Fruit fly (Drosophila melanogaster) whole organism, embryonic: Measurements from ENCODE around the gene Snapin.

Experiments
- Abd-B ChIP-seq: fragments of 200-800 bp; sonication (Bioruptor generic); optimal IDR thresholded peaks from 2 replicates; lab custom pipeline; 2018; ENCODE audit warnings: missing biosample characterization, mild to moderate bottlenecking, missing genetic modification characterization, moderate library complexity
- CG1024 ChIP-seq: fragments of 200-800 bp; sonication (Bioruptor generic); IDR thresholded peaks from 2 replicates; pipeline ENCODE4 v1.3.6; 2022; ENCODE audit warnings: missing biosample characterization, missing genetic modification characterization
- CG10274 ChIP-seq: fragments of 200-800 bp; sonication (Bioruptor generic); optimal IDR thresholded peaks from 3 replicates; lab custom pipeline; 2017; ENCODE audit warnings: missing biosample characterization, mild to moderate bottlenecking, missing genetic modification characterization
- CG10321 ChIP-seq: fragments of 200-800 bp; sonication (Bioruptor generic); IDR thresholded peaks from 2 replicates; pipeline ENCODE4 v1.3.6; 2022; ENCODE audit warnings: missing biosample characterization, missing genetic modification characterization
- CG10565 ChIP-seq: fragments of 200-800 bp; sonication (Bioruptor generic); optimal IDR thresholded peaks from 3 replicates; lab custom pipeline; 2016; ENCODE audit warnings: missing biosample characterization, mild to moderate bottlenecking, missing genetic modification characterization
- CG11456 ChIP-seq: fragments of 200-800 bp; sonication (Bioruptor generic); IDR thresholded peaks from 3 replicates; pipeline ENCODE4 v1.3.6; 2022; ENCODE audit warnings: missing biosample characterization, missing genetic modification characterization
- CG11695 ChIP-seq: fragments of 200-800 bp; sonication (Bioruptor generic); IDR thresholded peaks from 3 replicates; pipeline ENCODE4 v1.3.6; 2022; ENCODE audit warnings: missing biosample characterization, missing genetic modification characterization
- CG13424 ChIP-seq: fragments of 200-800 bp; sonication (Bioruptor generic); optimal IDR thresholded peaks from 2 replicates; lab custom pipeline; 2019; ENCODE audit warnings: missing biosample characterization, mild to moderate bottlenecking, missing genetic modification characterization, moderate library complexity
- CG13624 ChIP-seq: fragments of 200-800 bp; sonication (Bioruptor generic); optimal IDR thresholded peaks from 2 replicates; lab custom pipeline; 2016; ENCODE audit warnings: missing biosample characterization, missing genetic modification characterization
- CG15269 ChIP-seq: fragments of 200-800 bp; sonication (Bioruptor generic); optimal IDR thresholded peaks from 2 replicates; lab custom pipeline; 2018; ENCODE audit warnings: missing biosample characterization, mild to moderate bottlenecking, missing genetic modification characterization, moderate library complexity
- CG1603 ChIP-seq: fragments of 200-800 bp; sonication (Bioruptor generic); optimal IDR thresholded peaks from 2 replicates; lab custom pipeline; 2019; ENCODE audit warnings: missing biosample characterization, mild to moderate bottlenecking, missing genetic modification characterization, moderate library complexity
- CG1792 ChIP-seq: fragments of 200-800 bp; sonication (Bioruptor generic); optimal IDR thresholded peaks from 2 replicates; lab custom pipeline; 2016; ENCODE audit warnings: missing biosample characterization, missing genetic modification characterization
- CG18599 ChIP-seq: fragments of 200-800 bp; sonication (Bioruptor generic); optimal IDR thresholded peaks from 3 replicates; lab custom pipeline; 2017; ENCODE audit warnings: missing biosample characterization, missing genetic modification characterization, mild to moderate bottlenecking, moderate library complexity, missing genetic modification reagents
- CG30403 ChIP-seq: fragments of 200-800 bp; sonication (Bioruptor generic); optimal IDR thresholded peaks from 3 replicates; lab custom pipeline; 2016; ENCODE audit warnings: missing biosample characterization, missing genetic modification characterization
- CG4820 ChIP-seq: fragments of 200-800 bp; sonication (Bioruptor generic); optimal IDR thresholded peaks from 3 replicates; lab custom pipeline; 2016; ENCODE audit warnings: missing biosample characterization, missing genetic modification characterization
- CG6175 ChIP-seq: fragments of 200-800 bp; sonication (Bioruptor generic); IDR thresholded peaks from 3 replicates; pipeline ENCODE4 v1.3.6; 2022; ENCODE audit warnings: missing biosample characterization, missing genetic modification characterization
- CG7556 ChIP-seq: fragments of 200-800 bp; sonication (Bioruptor generic); optimal IDR thresholded peaks from 2 replicates; lab custom pipeline; 2017; ENCODE audit warnings: missing biosample characterization, mild to moderate bottlenecking, missing genetic modification characterization
- CG7987 ChIP-seq: fragments of 200-800 bp; sonication (Bioruptor generic); optimal IDR thresholded peaks from 2 replicates; lab custom pipeline; 2018; ENCODE audit warnings: missing biosample characterization, mild to moderate bottlenecking, missing genetic modification characterization, moderate library complexity
- CG8290 ChIP-seq, 3 experiments: fragments of 200-800 bp; sonication (Bioruptor generic); optimal IDR thresholded peaks; 2 replicates each; lab custom pipeline; 2016 to 2019; ENCODE audit warnings: missing biosample characterization in 3 of 3, missing genetic modification characterization in 3 of 3, mild to moderate bottlenecking in 2 of 3, moderate library complexity in 1 of 3
- CG8478 ChIP-seq: fragments of >200 bp; optimal IDR thresholded peaks from 2 replicates; lab custom pipeline; 2018
- CG9932 ChIP-seq: fragments of 200-800 bp; sonication (Bioruptor generic); IDR thresholded peaks from 2 replicates; pipeline ENCODE4 v1.3.6; 2022; ENCODE audit warnings: missing biosample characterization, missing genetic modification characterization
- CrebB ChIP-seq: fragments of 200-800 bp; sonication (Bioruptor generic); optimal IDR thresholded peaks from 3 replicates; lab custom pipeline; 2018; ENCODE audit warnings: missing biosample characterization, mild to moderate bottlenecking, missing genetic modification characterization
- Ets65A ChIP-seq: fragments of 200-800 bp; sonication (Bioruptor generic); peaks from one replicate; lab custom pipeline; 2016; ENCODE audit warnings: missing biosample characterization, missing genetic modification characterization
- HLHmδ ChIP-seq: fragments of 200-800 bp; sonication (Bioruptor generic); optimal IDR thresholded peaks from 2 replicates; lab custom pipeline; 2018; ENCODE audit warnings: missing biosample characterization, mild to moderate bottlenecking, missing genetic modification characterization, moderate library complexity
- Hmr ChIP-seq: fragments of 200-800 bp; sonication (Bioruptor generic); optimal IDR thresholded peaks from 3 replicates; lab custom pipeline; 2017; ENCODE audit warnings: mild to moderate bottlenecking, missing biosample characterization, missing genetic modification reagents, missing genetic modification characterization
- Hr51 ChIP-seq, 2 experiments: fragments of 200-800 bp; sonication (Bioruptor generic); optimal IDR thresholded peaks; 2 replicates in 1 of 2; 3 replicates in 1 of 2; lab custom pipeline; 2016 to 2018; ENCODE audit warnings: missing biosample characterization in 2 of 2, missing genetic modification characterization in 2 of 2, mild to moderate bottlenecking in 1 of 2, moderate library complexity in 1 of 2
- Med ChIP-seq: fragments of 200-800 bp; sonication (Bioruptor generic); peaks from one replicate; lab custom pipeline; 2016; ENCODE audit warnings: missing biosample characterization, missing genetic modification characterization, mild to moderate bottlenecking, inconsistent platforms, moderate library complexity
- Meics ChIP-seq: fragments of 200-800 bp; sonication (Bioruptor generic); optimal IDR thresholded peaks from 2 replicates; lab custom pipeline; 2017; ENCODE audit warnings: missing biosample characterization, mild to moderate bottlenecking, missing genetic modification characterization
- Mes4 ChIP-seq: fragments of 200-800 bp; sonication (Bioruptor generic); optimal IDR thresholded peaks from 2 replicates; lab custom pipeline; 2016; ENCODE audit warnings: missing biosample characterization, missing genetic modification characterization
- Mrtf ChIP-seq: fragments of 200-800 bp; sonication (Bioruptor generic); IDR thresholded peaks from 3 replicates; pipeline ENCODE4 v1.3.6; 2022; ENCODE audit warnings: missing biosample characterization, missing genetic modification characterization
- NfI ChIP-seq: fragments of 200-800 bp; sonication (Bioruptor generic); optimal IDR thresholded peaks from 3 replicates; lab custom pipeline; 2018; ENCODE audit warnings: missing biosample characterization, mild to moderate bottlenecking, missing genetic modification characterization, moderate library complexity
- Oli ChIP-seq: fragments of 200-800 bp; sonication (Bioruptor generic); optimal IDR thresholded peaks from 2 replicates; lab custom pipeline; 2018; ENCODE audit warnings: missing biosample characterization, mild to moderate bottlenecking, missing genetic modification characterization, moderate library complexity
- Optix ChIP-seq: fragments of 200-800 bp; sonication (Bioruptor generic); IDR thresholded peaks from 3 replicates; pipeline ENCODE4 v1.3.6; 2022; ENCODE audit warnings: missing biosample characterization, missing genetic modification characterization
- ase ChIP-seq: fragments of 200-800 bp; sonication (Bioruptor generic); IDR thresholded peaks from 3 replicates; pipeline ENCODE4 v1.3.6; 2022; ENCODE audit warnings: missing biosample characterization, missing genetic modification characterization
- bigmax ChIP-seq: fragments of 200-800 bp; sonication (Bioruptor generic); optimal IDR thresholded peaks from 2 replicates; lab custom pipeline; 2018; ENCODE audit warnings: missing biosample characterization, mild to moderate bottlenecking, missing genetic modification characterization
- dysf ChIP-seq: fragments of 200-800 bp; sonication (Bioruptor generic); IDR thresholded peaks from 3 replicates; pipeline ENCODE4 v1.3.6; 2022; ENCODE audit warnings: missing biosample characterization, missing genetic modification characterization
- ems ChIP-seq: fragments of 200-800 bp; sonication (Bioruptor generic); optimal IDR thresholded peaks from 3 replicates; lab custom pipeline; 2016; ENCODE audit warnings: missing biosample characterization, missing genetic modification characterization
- gt ChIP-seq: fragments of 200-800 bp; sonication (Bioruptor generic); IDR thresholded peaks from 2 replicates; pipeline ENCODE4 v1.3.6; 2022; ENCODE audit warnings: missing biosample characterization, missing genetic modification characterization
- inv ChIP-seq: fragments of 200-800 bp; sonication (Bioruptor generic); IDR thresholded peaks from 2 replicates; pipeline ENCODE4 v1.3.6; 2022; ENCODE audit warnings: missing biosample characterization, missing genetic modification characterization; ENCODE audit not compliant: partially characterized antibody
- lilli ChIP-seq: fragments of 200-800 bp; sonication (Bioruptor generic); optimal IDR thresholded peaks from 3 replicates; lab custom pipeline; 2016; ENCODE audit warnings: missing biosample characterization, missing genetic modification characterization
- luna ChIP-seq: fragments of 200-800 bp; sonication (Bioruptor generic); optimal IDR thresholded peaks from 2 replicates; lab custom pipeline; 2016; ENCODE audit warnings: missing biosample characterization, missing genetic modification characterization
- mam ChIP-seq: fragments of 200-800 bp; sonication (Bioruptor generic); optimal IDR thresholded peaks from 3 replicates; lab custom pipeline; 2016; ENCODE audit warnings: missing biosample characterization, missing genetic modification characterization
- mld ChIP-seq: fragments of 200-800 bp; sonication (Bioruptor generic); IDR thresholded peaks from 3 replicates; pipeline ENCODE4 v1.3.6; 2022; ENCODE audit warnings: missing biosample characterization, missing genetic modification characterization; ENCODE audit not compliant: partially characterized antibody
- phol ChIP-seq: fragments of 200-800 bp; sonication (Bioruptor generic); optimal IDR thresholded peaks from 3 replicates; lab custom pipeline; 2018; ENCODE audit warnings: missing biosample characterization, mild to moderate bottlenecking, missing genetic modification characterization, moderate library complexity
- rib ChIP-seq: fragments of 200-800 bp; sonication (Bioruptor generic); IDR thresholded peaks from 2 replicates; pipeline ENCODE4 v1.3.6; 2022; ENCODE audit warnings: missing biosample characterization, missing genetic modification characterization
- shn ChIP-seq: fragments of 200-800 bp; sonication (Bioruptor generic); optimal IDR thresholded peaks from 3 replicates; lab custom pipeline; 2016; ENCODE audit warnings: missing biosample characterization, missing genetic modification characterization
- slbo ChIP-seq: fragments of 200-800 bp; sonication (Bioruptor generic); IDR thresholded peaks from 2 replicates; pipeline ENCODE4 v1.3.6; 2022; ENCODE audit warnings: missing biosample characterization, missing genetic modification characterization
- tio ChIP-seq: fragments of 200-800 bp; sonication (Bioruptor generic); optimal IDR thresholded peaks from 2 replicates; lab custom pipeline; 2017; ENCODE audit warnings: missing biosample characterization, missing genetic modification characterization, inconsistent platforms
- ttk ChIP-seq: fragments of 200-800 bp; sonication (Bioruptor generic); IDR thresholded peaks from 2 replicates; pipeline ENCODE4 v2.1.2; 2022; ENCODE audit warnings: missing biosample characterization, missing genetic modification characterization
- usp ChIP-seq: fragments of >200 bp; optimal IDR thresholded peaks from 2 replicates; lab custom pipeline; 2017; ENCODE audit warnings: missing biosample characterization, missing genetic modification characterization
- z ChIP-seq: fragments of 200-800 bp; sonication (Bioruptor generic); IDR thresholded peaks from 3 replicates; pipeline ENCODE4 v1.3.6; 2022; ENCODE audit warnings: missing biosample characterization, missing genetic modification characterization

Gene Snapin

dm6 chr2L:2723100-2723499 is 36.4 kb downstream of the Snapin start:
- TF ChIP-seq Abd-B (GFP tag; lab: Kevin White, UChicago), result no peak
- peak; percentile 24; the same call in 1 of the 2 replicates for TF ChIP-seq CG9932
- TF ChIP-seq Meics (GFP tag; lab: Kevin White, UChicago), result peak; percentile 42
- no peak for TF ChIP-seq tio (GFP tag; lab: Kevin White, UChicago)
- TF ChIP-seq luna (GFP tag; lab: Kevin White, UChicago), result no peak
- peak; percentile 8 for TF ChIP-seq CG13424 (tag; lab: Kevin White, UChicago)
- TF ChIP-seq CG15269 (tag; lab: Kevin White, UChicago), result peak; percentile 26
- no peak for TF ChIP-seq usp (GFP tag; lab: Kevin White, UChicago)
- TF ChIP-seq Optix (GFP tag; lab: Robert Waterston, UW), result no peak
- no peak for TF ChIP-seq CrebB
- TF ChIP-seq NfI, result peak; percentile 3
- peak; percentile 5 for TF ChIP-seq CG13624 (GFP tag; lab: Kevin White, UChicago)
- no peak for TF ChIP-seq CG4820 (GFP tag; lab: Kevin White, UChicago)
- peak; percentile 64 for TF ChIP-seq CG18599
- TF ChIP-seq slbo, result peak; percentile 68; the same call in 1 of the 2 replicates
- TF ChIP-seq CG11456 (GFP tag; lab: Robert Waterston, UW), result 0 out of 3 replicates have a peak, but pooled peaks have one; percentile 42
- TF ChIP-seq CG8478 (lab: Kevin White, UChicago), result no peak
- TF ChIP-seq Med (GFP tag; lab: Kevin White, UChicago), result peak; percentile 83
- peak; percentile 32 for TF ChIP-seq lilli (GFP tag; lab: Kevin White, UChicago)
- no peak for TF ChIP-seq CG8290 (GFP tag; optimal IDR thresholded peaks at IDR 0.05; lab: Kevin White, UChicago)
- TF ChIP-seq CG8290 (tag; optimal IDR thresholded peaks at IDR 0.05; lab: Kevin White, UChicago), result peak in 1 of 2 experiments; percentile 63
- no peak for TF ChIP-seq phol (tag; lab: Kevin White, UChicago)
- peak; percentile 91 for TF ChIP-seq Ets65A
- 0 out of 3 replicates have a peak, but pooled peaks have one; percentile 8 for TF ChIP-seq CG11695 (GFP tag; lab: Robert Waterston, UW)
- peak; percentile 31 for TF ChIP-seq CG1603 (tag; lab: Kevin White, UChicago)
- no peak for TF ChIP-seq mld (GFP tag; lab: Robert Waterston, UW)
- TF ChIP-seq ems (GFP tag; lab: Kevin White, UChicago), result no peak
- TF ChIP-seq Mes4 (GFP tag; lab: Kevin White, UChicago), result no peak
- peak in 1 of 2 experiments; percentile 39 for TF ChIP-seq Hr51 (GFP tag; optimal IDR thresholded peaks at IDR 0.05; lab: Kevin White, UChicago)
- TF ChIP-seq CG7556 (GFP tag; lab: Kevin White, UChicago), result peak; percentile 11
- no peak for TF ChIP-seq CG7987 (GFP tag; lab: Kevin White, UChicago)
- TF ChIP-seq gt (GFP tag; lab: Robert Waterston, UW), result no peak
- no peak for TF ChIP-seq CG10565 (GFP tag; lab: Kevin White, UChicago)
- TF ChIP-seq ttk (GFP tag; lab: Robert Waterston, UW), result peak; percentile 33; the same call in 1 of the 2 replicates
- TF ChIP-seq Mrtf (GFP tag; lab: Robert Waterston, UW), result 0 out of 3 replicates have a peak, but pooled peaks have one; percentile 24
- TF ChIP-seq z (GFP tag; lab: Robert Waterston, UW), result no peak
- TF ChIP-seq CG6175 (GFP tag; lab: Robert Waterston, UW), result no peak
- TF ChIP-seq mam, result peak; percentile 31
- no peak for TF ChIP-seq bigmax
- TF ChIP-seq Hmr, result peak; percentile 59
- TF ChIP-seq rib, result no peak
- TF ChIP-seq CG30403, result peak; percentile 17
- no peak for TF ChIP-seq inv (GFP tag; lab: Robert Waterston, UW)
- TF ChIP-seq ase (GFP tag; lab: Robert Waterston, UW), result no peak
- no peak for TF ChIP-seq Oli (tag; lab: Kevin White, UChicago)
- TF ChIP-seq shn (GFP tag; lab: Kevin White, UChicago), result no peak
- no peak for TF ChIP-seq CG1792 (GFP tag; lab: Kevin White, UChicago)
- TF ChIP-seq CG1024 (GFP tag; lab: Robert Waterston, UW), result no peak
- no peak for TF ChIP-seq HLHmδ
- TF ChIP-seq dysf (GFP tag; lab: Robert Waterston, UW), result peak; percentile 58
- TF ChIP-seq CG10274, result no peak
- no peak for TF ChIP-seq CG10321 (GFP tag; lab: Robert Waterston, UW)
